Worm (Caenorhabditis elegans) whole organism, L2 larva: ENCODE results near the gene F15D4.5.

ENCODE experiments used
- C34F6.9 ChIP-seq: fragments of 150-350 bp; optimal IDR thresholded peaks from 2 replicates; lab custom pipeline; 2014; ENCODE audit warnings: missing biosample characterization, missing genetic modification characterization
- F13H6.1 ChIP-seq: sonication (generic microtip); optimal IDR thresholded peaks from 2 replicates; lab custom pipeline; 2016; ENCODE audit warnings: missing genetic modification characterization, missing compliant biosample characterization
- R02D3.7 ChIP-seq: fragments of 150-350 bp; optimal IDR thresholded peaks from 2 replicates; lab custom pipeline; 2014; ENCODE audit warnings: missing biosample characterization, missing genetic modification characterization
- Y55F3AM.14 ChIP-seq: fragments of 200-800 bp; sonication (Bioruptor generic); optimal IDR thresholded peaks from 2 replicates; lab custom pipeline; 2018; ENCODE audit warnings: mild to moderate bottlenecking, missing genetic modification characterization, missing compliant biosample characterization
- ZK546.5 ChIP-seq: sonication (generic microtip); optimal IDR thresholded peaks from 2 replicates; lab custom pipeline; 2017; ENCODE audit warnings: missing biosample characterization, missing genetic modification characterization
- alr-1 ChIP-seq: fragments of 150-350 bp; optimal IDR thresholded peaks from 2 replicates; lab custom pipeline; 2014; ENCODE audit warnings: missing biosample characterization, missing genetic modification characterization
- ama-1 ChIP-seq: fragments of 150-350 bp; optimal IDR thresholded peaks from 2 replicates; lab custom pipeline; 2018; ENCODE audit warnings: inconsistent platforms
- blmp-1 ChIP-seq: sonication (generic microtip); optimal IDR thresholded peaks from 2 replicates; lab custom pipeline; 2017; ENCODE audit warnings: missing genetic modification characterization, mild to moderate bottlenecking, missing compliant biosample characterization, antibody characterized with exemption, moderate library complexity; ENCODE audit not compliant: insufficient read depth
- ceh-16 ChIP-seq: fragments of 150-350 bp; optimal IDR thresholded peaks from 2 replicates; lab custom pipeline; 2014; ENCODE audit warnings: missing biosample characterization, missing genetic modification characterization
- ceh-82 ChIP-seq: fragments of 150-350 bp; optimal IDR thresholded peaks from 2 replicates; lab custom pipeline; 2014; ENCODE audit warnings: missing biosample characterization, missing genetic modification characterization
- crh-2 ChIP-seq: sonication (generic microtip); optimal IDR thresholded peaks from 2 replicates; lab custom pipeline; 2017; ENCODE audit warnings: missing biosample characterization, missing genetic modification characterization
- dmd-4 ChIP-seq: sonication (generic microtip); optimal IDR thresholded peaks from 2 replicates; lab custom pipeline; 2017; ENCODE audit warnings: missing biosample characterization, missing genetic modification characterization
- egl-27 ChIP-seq: sonication (generic microtip); optimal IDR thresholded peaks from 3 replicates; lab custom pipeline; 2017; ENCODE audit warnings: missing biosample characterization, missing genetic modification reagents, missing genetic modification characterization
- elt-1 ChIP-seq: fragments of 150-350 bp; optimal IDR thresholded peaks from 2 replicates; lab custom pipeline; 2014; ENCODE audit warnings: missing biosample characterization, missing genetic modification characterization
- elt-3 ChIP-seq: sonication (generic microtip); optimal IDR thresholded peaks from 2 replicates; lab custom pipeline; 2017; ENCODE audit warnings: missing biosample characterization, missing genetic modification characterization
- fos-1 ChIP-seq: fragments of 150-350 bp; optimal IDR thresholded peaks from 2 replicates; lab custom pipeline; 2014; ENCODE audit warnings: missing biosample characterization, missing genetic modification characterization
- gmeb-1 ChIP-seq: fragments of 150-350 bp; optimal IDR thresholded peaks from 2 replicates; lab custom pipeline; 2014; ENCODE audit warnings: missing biosample characterization, missing genetic modification characterization
- lin-11 ChIP-seq: fragments of 150-350 bp; sonication (generic microtip); optimal IDR thresholded peaks from 2 replicates; lab custom pipeline; 2014; ENCODE audit warnings: missing biosample characterization, missing genetic modification characterization, inconsistent platforms, mixed read lengths
- lin-39 ChIP-seq: fragments of 150-350 bp; optimal IDR thresholded peaks from 2 replicates; lab custom pipeline; 2014; ENCODE audit warnings: missing biosample characterization, missing genetic modification reagents, missing genetic modification characterization
- lsy-2 ChIP-seq, 2 experiments: fragments of 150-350 bp in 1 of 2; sonication (generic microtip) in 1 of 2; optimal IDR thresholded peaks; 2 replicates each; lab custom pipeline; 2014 to 2017; ENCODE audit warnings: missing biosample characterization in 2 of 2, missing genetic modification characterization in 2 of 2
- mdl-1 ChIP-seq, 2 experiments: fragments of 150-350 bp in 1 of 2; sonication (generic microtip) in 1 of 2; optimal IDR thresholded peaks; 2 replicates each; lab custom pipeline; 2017; ENCODE audit warnings: missing biosample characterization in 2 of 2, missing genetic modification characterization in 2 of 2
- nhr-10 ChIP-seq: sonication (generic microtip); optimal IDR thresholded peaks from 2 replicates; lab custom pipeline; 2017; ENCODE audit warnings: missing biosample characterization, missing genetic modification characterization
- nhr-129 ChIP-seq: fragments of 150-350 bp; optimal IDR thresholded peaks from 2 replicates; lab custom pipeline; 2014; ENCODE audit warnings: missing biosample characterization, missing genetic modification characterization
- nhr-21 ChIP-seq: fragments of 150-350 bp; optimal IDR thresholded peaks from 2 replicates; lab custom pipeline; 2014; ENCODE audit warnings: missing biosample characterization, missing genetic modification characterization
- nhr-23 ChIP-seq: fragments of 150-350 bp; optimal IDR thresholded peaks from 2 replicates; lab custom pipeline; 2014; ENCODE audit warnings: missing biosample characterization, missing genetic modification reagents, missing genetic modification characterization
- nhr-237 ChIP-seq: fragments of 150-350 bp; optimal IDR thresholded peaks from 2 replicates; lab custom pipeline; 2014; ENCODE audit warnings: missing biosample characterization, missing genetic modification characterization
- nhr-25 ChIP-seq: fragments of 150-350 bp; sonication (generic microtip); optimal IDR thresholded peaks from 3 replicates; lab custom pipeline; 2014; ENCODE audit warnings: missing biosample characterization, missing genetic modification characterization
- nhr-77 ChIP-seq: fragments of 150-350 bp; optimal IDR thresholded peaks from 2 replicates; lab custom pipeline; 2014; ENCODE audit warnings: missing biosample characterization, missing genetic modification characterization
- peb-1 ChIP-seq: fragments of 150-350 bp; optimal IDR thresholded peaks from 2 replicates; lab custom pipeline; 2014; ENCODE audit warnings: missing biosample characterization, missing genetic modification characterization
- sem-4 ChIP-seq: fragments of 150-350 bp; optimal IDR thresholded peaks from 2 replicates; lab custom pipeline; 2014; ENCODE audit warnings: missing biosample characterization, missing genetic modification reagents, missing genetic modification characterization
- skn-1 ChIP-seq: sonication (generic microtip); optimal IDR thresholded peaks from 2 replicates; lab custom pipeline; 2017; ENCODE audit warnings: missing biosample characterization, missing genetic modification characterization
- sma-3 ChIP-seq: sonication (generic microtip); optimal IDR thresholded peaks from 2 replicates; lab custom pipeline; 2016; ENCODE audit warnings: missing genetic modification reagents, missing genetic modification characterization, missing compliant biosample characterization
- sma-9 ChIP-seq, 2 experiments: fragments of 150-350 bp in 1 of 2; sonication (generic microtip) in 1 of 2; optimal IDR thresholded peaks; 2 replicates each; lab custom pipeline; 2014 to 2016; ENCODE audit warnings: missing genetic modification characterization in 2 of 2, mild to moderate bottlenecking in 1 of 2, missing biosample characterization in 1 of 2, missing compliant biosample characterization in 1 of 2, missing genetic modification reagents in 1 of 2, moderate library complexity in 1 of 2
- snpc-4 ChIP-seq: fragments of 150-350 bp; optimal IDR thresholded peaks from 2 replicates; lab custom pipeline; 2014; ENCODE audit warnings: missing biosample characterization, missing genetic modification characterization
- unc-39 ChIP-seq: fragments of 150-350 bp; optimal IDR thresholded peaks from 2 replicates; lab custom pipeline; 2014; ENCODE audit warnings: missing biosample characterization, missing genetic modification characterization
- unc-55 ChIP-seq: fragments of 150-350 bp; sonication (generic microtip); optimal IDR thresholded peaks from 3 replicates; lab custom pipeline; 2014; ENCODE audit warnings: missing biosample characterization, missing genetic modification reagents, missing genetic modification characterization
- unc-62 ChIP-seq: fragments of 150-350 bp; optimal IDR thresholded peaks from 2 replicates; lab custom pipeline; 2014; ENCODE audit warnings: missing biosample characterization, missing genetic modification reagents, missing genetic modification characterization
- zag-1 ChIP-seq: fragments of 150-350 bp; optimal IDR thresholded peaks from 2 replicates; lab custom pipeline; 2014; ENCODE audit warnings: missing biosample characterization, missing genetic modification characterization
- ztf-11 ChIP-seq: sonication (generic microtip); optimal IDR thresholded peaks from 2 replicates; lab custom pipeline; 2017; ENCODE audit warnings: missing biosample characterization, missing genetic modification characterization

Gene F15D4.5

DNA sequence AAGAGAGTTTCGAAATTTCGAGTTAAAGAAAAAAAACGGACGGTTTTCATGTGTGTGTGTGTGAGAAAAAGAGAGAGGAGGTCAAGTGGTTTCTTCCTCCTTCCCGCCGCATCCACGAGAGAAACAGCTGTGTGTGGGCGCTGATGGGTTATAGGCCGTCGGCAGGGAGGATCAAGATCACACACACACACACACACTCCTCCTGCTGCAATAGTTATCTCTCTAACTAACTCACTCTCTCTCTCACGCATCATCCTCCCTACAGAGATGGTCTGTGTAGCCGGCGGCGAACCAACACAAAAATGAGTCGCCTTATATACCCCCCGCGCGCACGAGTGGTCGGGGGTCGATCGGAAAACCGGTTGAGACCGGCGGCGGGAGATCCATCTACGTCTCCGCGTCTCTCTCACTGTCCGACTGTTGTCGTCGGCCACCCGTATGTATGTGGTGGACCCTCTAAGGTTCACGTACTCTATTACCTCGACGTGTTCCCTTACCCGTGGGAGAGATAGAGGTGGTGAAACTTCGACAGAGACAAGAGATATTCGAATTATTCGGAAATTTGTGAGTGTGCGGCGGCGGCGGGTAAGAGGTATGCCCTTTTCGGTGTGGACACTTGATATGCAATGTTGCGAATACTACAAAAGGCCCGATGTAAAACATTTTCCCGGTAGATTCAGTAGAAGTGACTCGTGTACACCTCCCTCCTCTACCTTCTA is 46.4 kb downstream of the F15D4.5 start (continued):
- TF ChIP-seq nhr-23 (tag; lab: Kevin White, UChicago) (peak; percentile 27), sem-4 (tag; lab: Kevin White, UChicago) (peak; percentile 66), elt-3 (tag; lab: Kevin White, UChicago) (no peak), alr-1 (tag; lab: Kevin White, UChicago) (no peak), ceh-82 (no peak), skn-1 (no peak), dmd-4 (tag; lab: Kevin White, UChicago) (no peak), nhr-237 (tag; lab: Kevin White, UChicago) (no peak), zag-1 (tag; lab: Kevin White, UChicago) (no peak), nhr-77 (tag; lab: Kevin White, UChicago) (no peak), unc-55 (GFP tag; lab: Kevin White, UChicago) (no peak), C34F6.9 (tag; lab: Kevin White, UChicago) (peak; percentile 32), peb-1 (tag; lab: Kevin White, UChicago) (no peak), R02D3.7 (tag; lab: Kevin White, UChicago) (no peak), unc-39 (tag; lab: Kevin White, UChicago) (no peak), Y55F3AM.14 (GFP tag; lab: Kevin White, UChicago) (peak; percentile 69), F13H6.1 (tag; lab: Kevin White, UChicago) (peak; percentile 76), unc-62 (GFP tag; lab: Kevin White, UChicago) (no peak), nhr-10 (tag; lab: Kevin White, UChicago) (no peak), snpc-4 (peak; percentile 18), lsy-2 (tag; optimal IDR thresholded peaks at IDR 0.05; lab: Kevin White, UChicago) (peak; percentile 3 to 60), egl-27 (tag; lab: Kevin White, UChicago) (peak; percentile 74)

DNA sequence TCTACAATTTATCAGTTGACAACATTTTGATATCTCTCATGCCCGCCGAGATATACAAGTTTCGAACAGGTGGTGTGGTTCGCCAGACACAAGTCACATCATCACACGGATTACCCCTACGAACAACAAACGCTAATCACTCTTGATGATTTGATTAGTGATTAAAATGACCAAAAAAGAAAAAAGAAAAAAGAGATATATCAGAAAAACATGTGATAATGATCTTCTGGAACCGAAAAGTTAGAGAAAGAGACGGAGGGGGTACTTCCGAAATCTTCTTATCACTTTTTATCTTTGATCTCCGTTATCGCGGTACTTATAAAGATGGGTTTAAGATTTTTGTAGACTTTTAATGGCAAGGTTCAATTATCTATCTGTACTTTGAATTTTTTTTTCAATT is 47.7 kb downstream of the F15D4.5 start:
- TF ChIP-seq elt-3 (tag; lab: Kevin White, UChicago): no peak
- peak; percentile 90 for TF ChIP-seq sma-9 (GFP tag; optimal IDR thresholded peaks at IDR 0.05; lab: Kevin White, UChicago)
- no peak for TF ChIP-seq sma-9 (tag; optimal IDR thresholded peaks at IDR 0.05; lab: Kevin White, UChicago)
- TF ChIP-seq fos-1 (tag; lab: Kevin White, UChicago): peak; percentile 4
- peak; percentile 21 for TF ChIP-seq elt-1 (tag; lab: Kevin White, UChicago)
- TF ChIP-seq lsy-2 (tag; optimal IDR thresholded peaks at IDR 0.05; lab: Kevin White, UChicago): peak in 1 of 2 experiments; percentile 40
- peak; percentile 62 for TF ChIP-seq sma-3 (GFP tag; lab: Kevin White, UChicago)
- peak; percentile 78 for TF ChIP-seq nhr-21 (tag; lab: Kevin White, UChicago)
- TF ChIP-seq C34F6.9 (tag; lab: Kevin White, UChicago): peak; percentile 20
- TF ChIP-seq nhr-129 (tag; lab: Kevin White, UChicago): no peak
- peak; percentile 37 for TF ChIP-seq blmp-1 (tag; lab: Kevin White, UChicago)

DNA sequence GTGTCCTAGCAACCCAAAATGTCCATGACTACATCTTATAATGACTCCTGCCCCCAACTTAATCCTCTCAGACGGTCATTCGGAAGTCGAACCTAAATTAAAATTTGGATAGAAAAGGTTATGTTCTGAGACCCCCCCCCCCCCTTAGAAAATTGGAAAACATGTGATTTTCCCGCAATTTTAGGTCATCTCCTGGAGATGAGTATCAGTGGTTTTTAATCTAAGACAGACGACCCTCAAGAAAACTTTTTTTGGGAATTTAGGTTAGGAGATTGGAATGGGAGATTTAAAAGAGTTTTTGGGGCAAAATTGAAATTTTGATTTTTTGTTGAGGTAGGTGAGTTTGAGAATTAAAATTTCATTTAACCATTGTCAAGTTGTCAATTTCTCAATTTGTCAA is 48.3 kb downstream of the F15D4.5 start:
- TF ChIP-seq snpc-4 (no peak), nhr-25 (tag; lab: Kevin White, UChicago) (no peak), lin-11 (tag; lab: Kevin White, UChicago) (no peak), crh-2 (tag; lab: Kevin White, UChicago) (no peak), gmeb-1 (tag; lab: Kevin White, UChicago) (no peak), ceh-82 (no peak), fos-1 (tag; lab: Kevin White, UChicago) (no peak), sma-9 (GFP tag; optimal IDR thresholded peaks at IDR 0.05; lab: Kevin White, UChicago) (peak; percentile 41), sma-9 (tag; optimal IDR thresholded peaks at IDR 0.05; lab: Kevin White, UChicago) (no peak), elt-1 (tag; lab: Kevin White, UChicago) (peak; percentile 68), mdl-1 (tag; optimal IDR thresholded peaks at IDR 0.05; lab: Kevin White, UChicago) (no peak), C34F6.9 (tag; lab: Kevin White, UChicago) (no peak), lin-39 (tag; lab: Kevin White, UChicago) (no peak), lsy-2 (tag; optimal IDR thresholded peaks at IDR 0.05; lab: Kevin White, UChicago) (no peak), sma-3 (GFP tag; lab: Kevin White, UChicago) (no peak), ztf-11 (tag; lab: Kevin White, UChicago) (no peak), elt-3 (tag; lab: Kevin White, UChicago) (no peak), ZK546.5 (tag; lab: Kevin White, UChicago) (no peak), ama-1 (lab: Kevin White, UChicago) (no peak), nhr-23 (tag; lab: Kevin White, UChicago) (no peak), ceh-16 (tag; lab: Kevin White, UChicago) (peak; percentile 30), nhr-77 (tag; lab: Kevin White, UChicago) (no peak), nhr-10 (tag; lab: Kevin White, UChicago) (no peak)
